Worm (Caenorhabditis elegans): Measurements from ENCODE around the gene E04F6.9.

DNA sequence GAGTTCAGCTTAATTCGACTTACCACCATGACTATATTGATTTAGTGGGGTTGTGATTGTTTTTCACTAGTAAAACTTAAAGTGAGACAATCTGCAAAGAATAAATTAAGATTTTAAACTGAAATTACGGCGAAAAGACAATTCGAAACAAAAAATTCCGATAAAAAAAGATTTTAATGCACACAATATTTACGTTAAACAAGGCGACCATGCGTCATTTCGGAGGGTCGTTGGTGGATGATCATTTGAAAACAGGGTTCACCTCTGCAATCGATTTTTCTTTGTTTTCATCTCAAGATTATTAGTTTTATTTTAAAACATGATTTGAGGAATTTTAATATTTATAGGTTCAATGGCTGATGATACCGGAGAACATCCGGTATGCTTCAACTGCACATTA is 41.1 kb upstream of the E04F6.9 start, which contains the start of gene lsm-4:
- TF ChIP-seq sup-37 (GFP tag; optimal IDR thresholded peaks at IDR 0.05) (no peak), snpc-4 (tag; optimal IDR thresholded peaks at IDR 0.05) (no peak), ces-1 (GFP tag; optimal IDR thresholded peaks at IDR 0.05) (no peak), ceh-63 (GFP tag; optimal IDR thresholded peaks at IDR 0.05) (no peak), isw-1 (GFP tag; IDR thresholded peaks at IDR 0.05) (no peak), nhr-47 (tag; optimal IDR thresholded peaks at IDR 0.05) (no peak), skn-1 (tag; optimal IDR thresholded peaks at IDR 0.05) (no peak), tbx-2 (tag; optimal IDR thresholded peaks at IDR 0.05) (no peak), nhr-76 (tag; optimal IDR thresholded peaks at IDR 0.05) (no peak), sox-4 (tag; optimal IDR thresholded peaks at IDR 0.05) (no peak), ztf-11 (tag; optimal IDR thresholded peaks at IDR 0.05) (no peak)
